Fruit fly (Drosophila melanogaster) whole organism, prepupa: ENCODE data around the gene CG14421.

Experiments
- Blimp-1 ChIP-seq: fragments of 200-800 bp; sonication (Bioruptor generic); optimal IDR thresholded peaks from 3 replicates; lab custom pipeline; 2017; ENCODE audit warnings: missing biosample characterization, missing genetic modification characterization, mild to moderate bottlenecking, moderate library complexity, missing genetic modification reagents
- CG10631 ChIP-seq: fragments of 200-800 bp; sonication (Bioruptor generic); optimal IDR thresholded peaks from 2 replicates; lab custom pipeline; 2016; ENCODE audit warnings: missing biosample characterization, missing genetic modification characterization
- CG10669 ChIP-seq: fragments of 200-800 bp; sonication (Bioruptor generic); optimal IDR thresholded peaks from 3 replicates; lab custom pipeline; 2018; ENCODE audit warnings: missing biosample characterization, mild to moderate bottlenecking, missing genetic modification characterization, moderate library complexity
- CG11294 ChIP-seq: fragments of 200-800 bp; sonication (Bioruptor generic); IDR thresholded peaks from 2 replicates; pipeline ENCODE4 v1.3.6; 2022; ENCODE audit warnings: missing biosample characterization, missing genetic modification characterization
- CG11762 ChIP-seq: fragments of 200-800 bp; sonication (Bioruptor generic); optimal IDR thresholded peaks from 3 replicates; lab custom pipeline; 2016; ENCODE audit warnings: missing biosample characterization, missing genetic modification characterization; ENCODE audit not compliant: insufficient read depth
- CG11902 ChIP-seq: fragments of 200-800 bp; sonication (Bioruptor generic); optimal IDR thresholded peaks from 3 replicates; lab custom pipeline; 2016; ENCODE audit warnings: missing biosample characterization, missing genetic modification characterization
- CG15336 ChIP-seq: fragments of 200-800 bp; sonication (Bioruptor generic); IDR thresholded peaks from 2 replicates; pipeline ENCODE4 v1.3.6; 2022; ENCODE audit warnings: missing biosample characterization, missing genetic modification characterization
- CG16779 ChIP-seq: fragments of 200-800 bp; sonication (Bioruptor generic); optimal IDR thresholded peaks from 3 replicates; lab custom pipeline; 2017; ENCODE audit warnings: missing biosample characterization, mild to moderate bottlenecking, missing genetic modification characterization
- CG3032 ChIP-seq: fragments of 200-800 bp; optimal IDR thresholded peaks from 2 replicates; lab custom pipeline; 2019; ENCODE audit warnings: missing biosample characterization, mild to moderate bottlenecking, missing genetic modification characterization, moderate library complexity
- CG31627 ChIP-seq: fragments of 200-800 bp; sonication (Bioruptor generic); optimal IDR thresholded peaks from 3 replicates; lab custom pipeline; 2016; ENCODE audit warnings: missing biosample characterization, missing genetic modification characterization
- CG32006 ChIP-seq: fragments of 200-800 bp; sonication (Bioruptor generic); optimal IDR thresholded peaks from 3 replicates; lab custom pipeline; 2017; ENCODE audit warnings: missing biosample characterization, mild to moderate bottlenecking, missing genetic modification characterization
- CG34406 ChIP-seq: fragments of 200-800 bp; sonication (Bioruptor generic); optimal IDR thresholded peaks from 3 replicates; lab custom pipeline; 2016; ENCODE audit warnings: missing biosample characterization, missing genetic modification characterization
- CG3919 ChIP-seq: fragments of 200-800 bp; sonication (Bioruptor generic); optimal IDR thresholded peaks from 3 replicates; lab custom pipeline; 2016; ENCODE audit warnings: missing biosample characterization, missing genetic modification characterization
- CG4318 ChIP-seq: fragments of 200-800 bp; sonication (Bioruptor generic); optimal IDR thresholded peaks from 3 replicates; lab custom pipeline; 2017; ENCODE audit warnings: missing biosample characterization, mild to moderate bottlenecking, missing genetic modification characterization
- CG6163 ChIP-seq: fragments of 200-800 bp; sonication (Bioruptor generic); IDR thresholded peaks from 3 replicates; pipeline ENCODE4 v1.3.6; 2022; ENCODE audit warnings: missing biosample characterization, missing genetic modification characterization
- CG6792 ChIP-seq: fragments of 200-800 bp; sonication (Bioruptor generic); optimal IDR thresholded peaks from 3 replicates; lab custom pipeline; 2016; ENCODE audit warnings: missing biosample characterization, missing genetic modification characterization
- CG7368 ChIP-seq: fragments of 200-800 bp; sonication (Bioruptor generic); optimal IDR thresholded peaks from 3 replicates; lab custom pipeline; 2016; ENCODE audit warnings: missing biosample characterization, missing genetic modification characterization
- CG8119 ChIP-seq: fragments of 200-800 bp; sonication (Bioruptor generic); IDR thresholded peaks from 3 replicates; pipeline ENCODE4 v1.3.6; 2022; ENCODE audit warnings: missing biosample characterization, missing genetic modification characterization
- CG8632 ChIP-seq: fragments of 200-800 bp; sonication (Bioruptor generic); optimal IDR thresholded peaks from 3 replicates; lab custom pipeline; 2016; ENCODE audit warnings: missing biosample characterization, missing genetic modification characterization
- CG9139 ChIP-seq: fragments of 200-800 bp; sonication (Bioruptor generic); optimal IDR thresholded peaks from 3 replicates; lab custom pipeline; 2017; ENCODE audit warnings: missing biosample characterization, mild to moderate bottlenecking, missing genetic modification characterization
- Eip75B ChIP-seq: fragments of 200-800 bp; sonication (Bioruptor generic); optimal IDR thresholded peaks from 3 replicates; lab custom pipeline; 2016; ENCODE audit warnings: missing biosample characterization, missing genetic modification characterization
- Eip78C ChIP-seq: fragments of 200-800 bp; sonication (Bioruptor generic); peaks from one replicate; lab custom pipeline; 2016; ENCODE audit warnings: missing biosample characterization, missing genetic modification characterization
- Eip93F ChIP-seq: fragments of 200-800 bp; sonication (Bioruptor generic); optimal IDR thresholded peaks from 2 replicates; lab custom pipeline; 2016; ENCODE audit warnings: missing biosample characterization, mild to moderate bottlenecking, missing genetic modification characterization
- Ets21C ChIP-seq: fragments of 200-800 bp; sonication (Bioruptor generic); optimal IDR thresholded peaks from 3 replicates; lab custom pipeline; 2016; ENCODE audit warnings: missing biosample characterization, missing genetic modification characterization
- Ets96B ChIP-seq: fragments of 200-800 bp; optimal IDR thresholded peaks from 2 replicates; lab custom pipeline; 2019; ENCODE audit warnings: missing biosample characterization, mild to moderate bottlenecking, missing genetic modification characterization, moderate library complexity
- Hr39 ChIP-seq: fragments of 200-800 bp; sonication (Bioruptor generic); optimal IDR thresholded peaks from 2 replicates; lab custom pipeline; 2016; ENCODE audit warnings: missing biosample characterization, missing genetic modification characterization
- Hr4 ChIP-seq: fragments of 200-800 bp; sonication (Bioruptor generic); optimal IDR thresholded peaks from 3 replicates; lab custom pipeline; 2016; ENCODE audit warnings: missing biosample characterization, missing genetic modification characterization
- Lpt ChIP-seq: fragments of 200-800 bp; sonication (Bioruptor generic); optimal IDR thresholded peaks from 3 replicates; lab custom pipeline; 2016; ENCODE audit warnings: missing biosample characterization, missing genetic modification characterization
- Met ChIP-seq: fragments of 200-800 bp; sonication (Bioruptor generic); optimal IDR thresholded peaks from 3 replicates; lab custom pipeline; 2016; ENCODE audit warnings: missing biosample characterization, missing genetic modification characterization
- OdsH ChIP-seq: fragments of 200-800 bp; sonication (Bioruptor generic); optimal IDR thresholded peaks from 3 replicates; lab custom pipeline; 2016; ENCODE audit warnings: missing biosample characterization, missing genetic modification characterization
- Smox ChIP-seq: fragments of 200-800 bp; sonication (Bioruptor generic); optimal IDR thresholded peaks from 3 replicates; lab custom pipeline; 2016; ENCODE audit warnings: missing biosample characterization, missing genetic modification characterization
- Sox102F ChIP-seq: fragments of 200-800 bp; sonication (Bioruptor generic); optimal IDR thresholded peaks from 2 replicates; lab custom pipeline; 2016; ENCODE audit warnings: missing biosample characterization, mild to moderate bottlenecking, missing genetic modification characterization
- Sox14 ChIP-seq: fragments of 200-800 bp; sonication (Bioruptor generic); optimal IDR thresholded peaks from 3 replicates; lab custom pipeline; 2016; ENCODE audit warnings: missing biosample characterization, missing genetic modification characterization
- Sox15 ChIP-seq: fragments of 200-800 bp; sonication (Bioruptor generic); optimal IDR thresholded peaks from 3 replicates; lab custom pipeline; 2016; ENCODE audit warnings: missing biosample characterization, missing genetic modification characterization
- achi ChIP-seq: fragments of 200-800 bp; sonication (Bioruptor generic); optimal IDR thresholded peaks from 3 replicates; lab custom pipeline; 2016; ENCODE audit warnings: missing biosample characterization, missing genetic modification characterization
- cyc ChIP-seq: fragments of 200-800 bp; sonication (Bioruptor generic); optimal IDR thresholded peaks from 3 replicates; lab custom pipeline; 2016; ENCODE audit warnings: missing biosample characterization, missing genetic modification characterization
- dsx ChIP-seq: fragments of 200-800 bp; optimal IDR thresholded peaks from 3 replicates; lab custom pipeline; 2019; ENCODE audit warnings: missing biosample characterization, mild to moderate bottlenecking, missing genetic modification characterization, moderate library complexity; ENCODE audit not compliant: poor library complexity, severe bottlenecking
- eg ChIP-seq: fragments of 200-800 bp; sonication (Bioruptor generic); IDR thresholded peaks from 3 replicates; pipeline ENCODE4 v1.3.6; 2022; ENCODE audit warnings: missing biosample characterization, missing genetic modification characterization
- esn ChIP-seq: fragments of 200-800 bp; sonication (Bioruptor generic); optimal IDR thresholded peaks from 2 replicates; lab custom pipeline; 2016; ENCODE audit warnings: missing biosample characterization, mild to moderate bottlenecking, missing genetic modification characterization, moderate library complexity
- fd85E ChIP-seq: fragments of 200-800 bp; sonication (Bioruptor generic); optimal IDR thresholded peaks from 3 replicates; lab custom pipeline; 2016; ENCODE audit warnings: missing biosample characterization, missing genetic modification characterization
- lz ChIP-seq: fragments of 200-800 bp; sonication (Bioruptor generic); optimal IDR thresholded peaks from 3 replicates; lab custom pipeline; 2016; ENCODE audit warnings: missing biosample characterization, missing genetic modification characterization
- pdm3 ChIP-seq: fragments of 200-800 bp; sonication (Bioruptor generic); optimal IDR thresholded peaks from 3 replicates; lab custom pipeline; 2016; ENCODE audit warnings: missing biosample characterization, missing genetic modification characterization
- spab ChIP-seq: fragments of 200-800 bp; sonication (Bioruptor generic); optimal IDR thresholded peaks from 2 replicates; lab custom pipeline; 2017; ENCODE audit warnings: missing biosample characterization, mild to moderate bottlenecking, missing genetic modification characterization, missing genetic modification reagents
- ss ChIP-seq, 2 experiments: fragments of 200-800 bp; sonication (Bioruptor generic); optimal IDR thresholded peaks; 2 replicates in 1 of 2; 3 replicates in 1 of 2; lab custom pipeline; 2017 to 2018; ENCODE audit warnings: mild to moderate bottlenecking in 2 of 2, missing biosample characterization in 2 of 2, missing genetic modification characterization in 2 of 2, moderate library complexity in 1 of 2
- svp ChIP-seq: fragments of 200-800 bp; sonication (Bioruptor generic); peaks from one replicate; lab custom pipeline; 2016; ENCODE audit warnings: missing biosample characterization, missing genetic modification characterization
- topi ChIP-seq: fragments of 200-800 bp; sonication (Bioruptor generic); optimal IDR thresholded peaks from 3 replicates; lab custom pipeline; 2016; ENCODE audit warnings: missing biosample characterization, missing genetic modification characterization

The CG14421 gene

DNA sequence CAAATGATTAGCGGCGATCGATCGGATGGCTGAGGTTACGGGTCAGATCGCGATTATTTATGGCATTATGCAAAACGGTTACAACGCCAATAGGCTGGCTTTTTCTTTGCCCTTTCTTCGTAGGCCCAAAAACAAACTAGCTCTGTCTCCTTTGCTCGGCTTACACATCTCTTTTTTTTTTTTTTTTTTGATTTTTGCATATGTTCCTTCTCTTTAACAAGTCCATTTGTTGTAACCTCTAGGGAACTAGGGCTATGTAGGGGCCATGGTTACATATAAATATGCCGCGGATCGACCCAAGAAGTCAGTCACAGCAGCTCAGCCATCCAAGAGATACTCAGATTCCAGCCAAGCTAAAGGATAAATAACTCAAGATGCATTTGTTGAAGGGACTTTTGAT, at the start of gene CG14421:
Gene CG14421, plus strand, starts transcription at position 301 of the 400 bp plus-strand sequence.
- TF ChIP-seq CG8119: no peak
- no peak for TF ChIP-seq ss (GFP tag; optimal IDR thresholded peaks at IDR 0.05; lab: Kevin White, UChicago)
- no peak for TF ChIP-seq CG11294
- no peak for TF ChIP-seq CG6163 (GFP tag; lab: Robert Waterston, UW)
- no peak for TF ChIP-seq Blimp-1 (GFP tag; lab: Kevin White, UChicago)
- no peak for TF ChIP-seq CG3032
- TF ChIP-seq Hr4 (GFP tag; lab: Kevin White, UChicago): no peak
- TF ChIP-seq Eip75B: no peak
- no peak for TF ChIP-seq CG34406
- no peak for TF ChIP-seq CG11902
- TF ChIP-seq Hr39: no peak
- TF ChIP-seq topi (GFP tag; lab: Kevin White, UChicago): no peak
- no peak for TF ChIP-seq CG8632 (GFP tag; lab: Kevin White, UChicago)
- TF ChIP-seq CG7368: no peak
- no peak for TF ChIP-seq dsx
- TF ChIP-seq CG10669: no peak
- TF ChIP-seq esn: no peak
- no peak for TF ChIP-seq Ets21C
- TF ChIP-seq Eip93F (GFP tag; lab: Kevin White, UChicago): no peak
- no peak for TF ChIP-seq CG11762 (GFP tag; lab: Kevin White, UChicago)
- TF ChIP-seq, all 60 proteins: peak for 0

- no peak for TF ChIP-seq CG15336
- no peak for TF ChIP-seq fd85E (GFP tag; lab: Kevin White, UChicago)
- peak; percentile 26 for TF ChIP-seq Smox (GFP tag; lab: Kevin White, UChicago)
- TF ChIP-seq Hr39: peak; percentile 55
- peak; percentile 36 for TF ChIP-seq pdm3 (GFP tag; lab: Kevin White, UChicago)
- TF ChIP-seq CG34406: no peak
- peak; percentile 9 for TF ChIP-seq Sox14 (GFP tag; lab: Kevin White, UChicago)
- TF ChIP-seq Lpt (GFP tag; lab: Kevin White, UChicago): no peak
- peak; percentile 45 for TF ChIP-seq cyc (GFP tag; lab: Kevin White, UChicago)
- TF ChIP-seq Met (GFP tag; lab: Kevin White, UChicago): peak; percentile 43
- peak; percentile 31 for TF ChIP-seq CG3919 (GFP tag; lab: Kevin White, UChicago)
- peak; percentile 0 for TF ChIP-seq Sox102F (GFP tag; lab: Kevin White, UChicago)
- no peak for TF ChIP-seq CG6163 (GFP tag; lab: Robert Waterston, UW)
- TF ChIP-seq CG10669: peak; percentile 21
- TF ChIP-seq OdsH (GFP tag; lab: Kevin White, UChicago): peak; percentile 24
- TF ChIP-seq Sox15: peak; percentile 24
- TF ChIP-seq topi (GFP tag; lab: Kevin White, UChicago): peak; percentile 49
- TF ChIP-seq Ets96B (tag; lab: Kevin White, UChicago): peak; percentile 14
- TF ChIP-seq CG4318 (GFP tag; lab: Kevin White, UChicago): no peak
- TF ChIP-seq spab (GFP tag; lab: Kevin White, UChicago): no peak
- TF ChIP-seq esn: peak; percentile 36
- TF ChIP-seq achi: peak; percentile 3
- TF ChIP-seq Blimp-1 (GFP tag; lab: Kevin White, UChicago): no peak
- TF ChIP-seq CG31627 (GFP tag; lab: Kevin White, UChicago): peak; percentile 49
- peak; percentile 74 for TF ChIP-seq svp
- peak; percentile 33 for TF ChIP-seq lz (GFP tag; lab: Kevin White, UChicago)
- no peak for TF ChIP-seq CG3032
- peak; percentile 15 for TF ChIP-seq CG10631
- peak; percentile 10 for TF ChIP-seq CG32006 (GFP tag; lab: Kevin White, UChicago)
- no peak for TF ChIP-seq CG8119
- TF ChIP-seq Eip78C (GFP tag; lab: Kevin White, UChicago): peak; percentile 75
- TF ChIP-seq eg (GFP tag; lab: Robert Waterston, UW): peak; percentile 24; the same call in 1 of the 3 replicates
- peak; percentile 10 for TF ChIP-seq CG6792 (GFP tag; lab: Kevin White, UChicago)
- TF ChIP-seq Ets21C: peak; percentile 20
- no peak for TF ChIP-seq CG9139
- TF ChIP-seq CG16779 (tag; lab: Kevin White, UChicago): no peak
These were observed 34.0 kb upstream of the CG14421 start for dm6 chrX:2907105-2907694.
